Fruit fly (Drosophila melanogaster): Measurements from ENCODE around the gene CG31949.

DNA sequence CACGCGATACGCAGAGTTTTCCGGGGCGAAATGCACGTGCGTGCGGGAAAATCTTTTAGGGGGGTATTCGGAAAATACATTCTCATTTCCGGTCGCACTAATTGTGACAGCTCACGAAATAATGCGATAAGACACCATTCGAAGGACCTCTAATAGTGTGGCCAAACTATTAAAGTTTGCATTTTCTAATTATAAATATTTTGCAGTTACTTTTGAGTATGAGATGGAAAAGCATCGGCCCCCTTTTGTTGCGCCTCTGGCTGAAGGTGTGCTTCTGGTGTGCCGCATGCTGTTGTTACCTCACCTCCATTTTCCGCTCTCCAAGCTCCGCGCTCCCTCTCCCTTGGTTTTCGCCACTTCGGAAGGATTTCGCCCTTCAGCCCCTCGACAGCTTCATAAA is 14.3 kb downstream of the CG31949 start:
- no peak for TF ChIP-seq lola (GFP tag; optimal IDR thresholded peaks at IDR 0.05)
- TF ChIP-seq Abd-B (GFP tag; optimal IDR thresholded peaks at IDR 0.05), result no peak
- no peak for TF ChIP-seq woc (GFP tag; optimal IDR thresholded peaks at IDR 0.05)
- no peak for TF ChIP-seq psq (GFP tag; optimal IDR thresholded peaks at IDR 0.05)
- no peak for TF ChIP-seq CG32264 (GFP tag; optimal IDR thresholded peaks at IDR 0.05)
- no peak for TF ChIP-seq Hr78 (GFP tag; optimal IDR thresholded peaks at IDR 0.05)
